Fruit fly (Drosophila melanogaster): ENCODE measurements around the gene Nop56.

Nop56 gene

DNA sequence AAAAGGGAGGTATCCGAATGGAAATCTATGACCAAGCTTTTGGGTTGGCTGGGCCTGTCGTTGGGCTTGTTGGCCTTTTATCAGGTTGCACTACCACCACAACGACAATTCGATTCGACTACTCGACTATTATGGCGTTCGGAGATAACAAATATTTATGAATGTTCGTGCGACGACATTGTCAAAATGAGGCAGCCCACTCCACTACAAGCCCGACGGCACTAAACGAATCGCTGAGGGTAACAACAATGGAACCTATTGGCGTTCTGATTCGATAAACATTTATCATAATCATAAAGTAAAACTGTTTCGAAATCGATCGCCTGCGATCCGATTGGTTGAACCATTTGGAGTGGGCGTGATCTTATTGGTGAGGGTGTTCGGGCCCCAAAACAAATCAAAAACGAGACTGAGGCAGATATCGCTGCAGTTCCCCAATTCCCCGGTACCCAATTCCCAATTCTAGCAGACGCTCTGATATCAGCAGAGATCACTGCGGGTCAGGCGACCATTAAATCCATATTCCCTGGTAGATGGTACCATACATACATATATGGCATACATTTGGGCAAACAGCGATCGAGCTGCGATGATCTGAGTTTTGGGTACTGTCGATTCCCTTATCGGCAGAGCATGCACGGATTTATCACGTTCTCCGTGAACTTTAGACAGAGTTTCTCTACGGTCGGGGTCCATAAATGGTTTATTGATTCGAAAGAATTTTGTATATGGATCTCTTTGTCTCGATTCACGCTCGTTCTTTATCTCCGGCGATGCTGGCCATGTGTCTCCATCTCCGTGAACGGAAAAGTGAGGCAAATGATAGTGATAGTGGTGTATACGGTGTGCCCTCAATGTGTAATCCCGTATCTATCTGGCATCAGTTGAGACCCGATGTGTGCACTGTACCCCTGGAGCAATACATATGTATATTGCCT is 33.8 kb upstream of the Nop56 start:
- TF ChIP-seq h (optimal IDR thresholded peaks at IDR 0.05) = no peak

DNA sequence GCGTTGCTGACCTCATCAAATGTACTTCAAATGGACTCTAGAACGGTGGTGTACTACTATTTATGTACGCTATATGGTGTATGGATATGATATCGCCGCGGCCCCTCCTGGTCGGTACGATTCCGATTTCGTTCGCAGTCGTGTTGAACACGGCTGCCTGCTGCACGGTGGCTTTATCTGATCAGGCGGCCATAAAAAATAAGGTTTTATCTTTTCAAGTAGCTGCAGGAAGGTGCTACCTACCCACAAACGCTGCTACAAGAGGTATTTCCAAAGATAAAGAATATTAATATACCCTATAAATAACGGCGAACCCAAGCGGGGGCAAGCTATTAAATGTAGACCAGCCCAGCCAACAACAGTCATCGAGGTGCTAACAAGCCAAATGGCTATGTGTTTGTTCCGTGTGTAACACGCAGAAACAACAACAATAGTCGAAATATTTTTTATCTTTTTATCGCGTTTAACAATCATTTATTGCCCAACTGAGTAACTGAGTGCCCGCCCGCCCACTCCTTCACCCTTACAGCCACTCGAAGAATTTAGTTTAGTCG is 29.1 kb upstream of the Nop56 start:
- TF ChIP-seq psq (optimal IDR thresholded peaks at IDR 0.05) (no peak), insv (optimal IDR thresholded peaks at IDR 0.05) (no peak)

DNA sequence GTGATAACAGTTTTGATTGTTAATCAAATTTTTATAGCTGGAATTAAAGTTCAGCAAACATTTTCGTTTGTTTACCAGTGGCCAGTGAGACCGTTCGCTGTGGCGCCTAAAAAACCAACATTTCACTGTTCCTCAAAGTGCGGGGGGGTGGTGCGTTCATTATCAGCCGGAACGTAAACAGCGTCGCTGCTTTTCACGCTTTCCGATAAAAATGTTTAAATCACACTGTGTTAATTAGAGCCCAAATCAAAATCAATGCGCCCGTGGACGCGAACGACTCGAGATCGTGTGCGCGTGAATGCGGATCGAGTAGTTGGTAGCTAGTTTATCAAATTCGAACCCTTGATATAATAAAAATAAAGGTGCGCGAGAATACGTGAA is 27.0 kb upstream of the Nop56 start, which contains the start of gene CG34376:
Gene CG34376, plus strand, starts transcription at position 226 of the 381 bp plus-strand sequence.
- peak; percentile 39 for TF ChIP-seq psq (optimal IDR thresholded peaks at IDR 0.05)
- no peak for TF ChIP-seq insv (optimal IDR thresholded peaks at IDR 0.05)
- TF ChIP-seq Sin3A (optimal IDR thresholded peaks at IDR 0.05) = no peak
- no peak for TF ChIP-seq h (optimal IDR thresholded peaks at IDR 0.05)
- TF ChIP-seq ttk (optimal IDR thresholded peaks at IDR 0.05) = no peak
- TF ChIP-seq Myc (optimal IDR thresholded peaks at IDR 0.05) = no peak

DNA sequence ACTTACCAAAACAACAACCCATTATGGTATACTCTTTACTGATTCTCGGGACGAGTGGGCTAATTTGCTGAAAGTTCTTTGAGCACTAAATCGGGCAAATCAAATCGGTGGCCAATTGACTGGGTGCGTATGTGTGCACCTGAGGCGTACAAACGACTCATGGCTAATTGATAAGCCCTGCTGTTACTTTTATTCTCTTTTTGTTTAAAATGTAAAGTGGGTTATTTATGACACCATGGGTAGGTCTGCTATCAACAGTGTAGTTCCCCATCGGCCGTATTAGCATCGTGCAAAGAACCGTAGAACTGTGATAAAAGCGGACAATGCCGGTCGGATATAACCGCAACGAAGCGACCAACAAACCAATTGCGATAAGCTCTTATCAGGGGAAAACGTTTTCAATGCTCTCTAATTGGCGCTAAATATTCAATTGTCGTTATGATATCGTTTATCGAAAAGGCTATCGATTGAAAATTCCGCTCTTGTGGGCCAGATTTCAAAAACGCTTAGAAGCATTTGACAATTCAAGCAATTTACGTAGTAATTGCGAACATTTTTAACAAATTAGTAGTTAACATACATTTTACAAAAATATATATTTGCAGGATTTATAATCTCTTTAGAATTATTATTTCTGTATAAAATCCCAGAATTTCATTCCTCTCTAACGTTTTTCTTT is 26.5 kb upstream of the Nop56 start, which contains the start of gene CG34288:
Gene CG34288, minus strand, starts transcription at position 69 of the 679 bp plus-strand sequence.
- TF ChIP-seq insv (optimal IDR thresholded peaks at IDR 0.05) (no peak), ttk (optimal IDR thresholded peaks at IDR 0.05) (no peak), h (optimal IDR thresholded peaks at IDR 0.05) (no peak), psq (optimal IDR thresholded peaks at IDR 0.05) (no peak), Sin3A (optimal IDR thresholded peaks at IDR 0.05) (no peak), Myc (optimal IDR thresholded peaks at IDR 0.05) (no peak)

DNA sequence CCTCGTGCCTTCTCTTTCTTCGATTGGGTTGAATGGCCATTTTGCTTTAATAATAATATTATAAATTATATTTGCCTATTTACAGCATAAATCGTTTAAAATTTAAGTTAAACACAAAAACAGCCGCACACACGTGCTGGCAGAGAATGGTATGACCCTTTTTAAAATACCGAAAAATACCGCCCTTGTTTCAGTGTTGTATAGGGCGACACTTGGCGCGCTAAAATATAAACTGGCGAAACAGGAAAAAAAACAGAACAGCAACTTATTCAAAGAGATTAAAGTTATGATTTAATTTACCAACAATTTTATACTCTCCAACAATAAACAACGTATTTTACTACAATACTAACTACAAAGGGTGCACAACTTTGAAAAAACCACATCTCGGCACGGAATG is 25.6 kb upstream of the Nop56 start, which contains the start of gene CG12499:
Gene CG12499, minus strand, starts transcription at position 95 of the 400 bp plus-strand sequence.
- TF ChIP-seq ttk (optimal IDR thresholded peaks at IDR 0.05) = no peak
- no peak for TF ChIP-seq h (optimal IDR thresholded peaks at IDR 0.05)
- no peak for TF ChIP-seq Sin3A (optimal IDR thresholded peaks at IDR 0.05)
- no peak for TF ChIP-seq insv (optimal IDR thresholded peaks at IDR 0.05)
- no peak for TF ChIP-seq psq (optimal IDR thresholded peaks at IDR 0.05)
- TF ChIP-seq Myc (optimal IDR thresholded peaks at IDR 0.05) = no peak

DNA sequence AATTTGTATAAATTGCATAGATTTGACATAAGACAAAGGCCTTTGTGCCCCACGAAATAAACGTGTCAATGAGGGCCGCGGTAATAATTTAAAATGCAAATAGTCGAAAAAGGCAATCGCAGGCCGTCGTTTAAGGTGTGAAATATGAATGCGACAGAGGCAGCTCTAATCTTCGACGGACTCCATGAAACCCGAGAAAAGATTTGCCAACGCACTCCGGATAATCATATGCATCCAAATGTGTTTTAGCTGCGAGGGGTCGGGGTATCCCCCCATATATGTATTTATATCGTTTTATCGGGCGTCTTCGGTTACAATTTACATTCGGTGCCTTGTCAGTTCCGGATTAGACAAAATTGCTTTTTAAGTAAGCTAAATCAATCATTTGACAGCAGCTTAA is 17.4 kb upstream of the Nop56 start:
- TF ChIP-seq h (optimal IDR thresholded peaks at IDR 0.05) (no peak), ttk (optimal IDR thresholded peaks at IDR 0.05) (no peak), insv (optimal IDR thresholded peaks at IDR 0.05) (no peak), Myc (optimal IDR thresholded peaks at IDR 0.05) (no peak), psq (optimal IDR thresholded peaks at IDR 0.05) (no peak), Sin3A (optimal IDR thresholded peaks at IDR 0.05) (no peak)

DNA sequence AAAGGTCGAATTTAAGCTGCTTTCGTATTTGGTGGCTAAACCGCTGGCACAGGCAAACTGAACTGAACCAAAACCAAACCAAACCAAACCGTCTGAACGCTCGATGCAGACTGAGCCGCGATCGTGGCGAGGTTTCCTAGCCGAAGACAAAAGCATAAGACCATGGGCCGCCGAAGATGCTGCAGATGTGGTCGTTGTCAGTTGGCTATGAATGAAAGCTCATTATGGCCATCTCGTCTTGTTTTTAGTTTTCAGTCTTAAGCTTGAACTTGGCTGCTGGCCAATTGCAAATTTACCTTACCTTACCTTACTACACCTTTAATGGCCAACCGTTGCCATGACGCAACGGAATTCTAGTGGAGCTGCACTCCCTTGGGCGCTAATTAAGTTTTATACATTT is 15.2 kb upstream of the Nop56 start, which contains the start of gene CG13847:
Gene CG13847, minus strand, starts transcription at position 101 of the 400 bp plus-strand sequence.
- TF ChIP-seq h (optimal IDR thresholded peaks at IDR 0.05) (no peak), psq (optimal IDR thresholded peaks at IDR 0.05) (no peak), Sin3A (optimal IDR thresholded peaks at IDR 0.05) (no peak), insv (optimal IDR thresholded peaks at IDR 0.05) (no peak), Myc (optimal IDR thresholded peaks at IDR 0.05) (no peak), ttk (optimal IDR thresholded peaks at IDR 0.05) (no peak)

DNA sequence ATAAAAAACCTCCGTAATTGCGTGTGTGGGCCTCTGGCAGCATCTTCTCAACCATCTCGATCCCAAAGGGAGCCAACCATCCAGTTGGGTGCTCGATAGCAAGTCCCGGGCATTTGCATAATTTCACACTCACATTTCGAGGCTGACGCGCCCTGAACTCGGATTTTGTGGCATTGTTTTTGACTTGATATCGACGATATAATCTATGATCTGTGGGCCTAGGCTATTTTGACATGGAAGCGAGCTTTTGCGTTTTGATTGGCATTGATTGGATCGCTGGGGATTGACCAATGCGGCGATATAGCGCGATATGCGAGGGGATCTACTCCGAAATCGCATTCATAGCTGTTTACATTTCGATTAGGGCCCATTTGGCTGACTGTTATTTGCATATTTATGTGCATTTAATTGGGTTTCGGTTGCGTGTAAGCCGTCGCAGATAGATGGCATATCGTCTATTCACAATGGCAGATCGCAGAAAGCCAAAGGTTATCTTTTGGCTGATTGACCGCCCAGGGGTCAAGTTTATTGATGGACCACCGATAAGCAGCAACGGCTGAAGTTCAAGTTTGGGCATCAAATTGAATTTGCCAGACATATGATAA is 11.4 kb upstream of the Nop56 start:
- TF ChIP-seq ttk (optimal IDR thresholded peaks at IDR 0.05) = no peak
- no peak for TF ChIP-seq insv (optimal IDR thresholded peaks at IDR 0.05)
- TF ChIP-seq Sin3A (optimal IDR thresholded peaks at IDR 0.05) = no peak
- TF ChIP-seq Myc (optimal IDR thresholded peaks at IDR 0.05) = no peak
- TF ChIP-seq psq (optimal IDR thresholded peaks at IDR 0.05) = no peak
- TF ChIP-seq h (optimal IDR thresholded peaks at IDR 0.05) = no peak

DNA sequence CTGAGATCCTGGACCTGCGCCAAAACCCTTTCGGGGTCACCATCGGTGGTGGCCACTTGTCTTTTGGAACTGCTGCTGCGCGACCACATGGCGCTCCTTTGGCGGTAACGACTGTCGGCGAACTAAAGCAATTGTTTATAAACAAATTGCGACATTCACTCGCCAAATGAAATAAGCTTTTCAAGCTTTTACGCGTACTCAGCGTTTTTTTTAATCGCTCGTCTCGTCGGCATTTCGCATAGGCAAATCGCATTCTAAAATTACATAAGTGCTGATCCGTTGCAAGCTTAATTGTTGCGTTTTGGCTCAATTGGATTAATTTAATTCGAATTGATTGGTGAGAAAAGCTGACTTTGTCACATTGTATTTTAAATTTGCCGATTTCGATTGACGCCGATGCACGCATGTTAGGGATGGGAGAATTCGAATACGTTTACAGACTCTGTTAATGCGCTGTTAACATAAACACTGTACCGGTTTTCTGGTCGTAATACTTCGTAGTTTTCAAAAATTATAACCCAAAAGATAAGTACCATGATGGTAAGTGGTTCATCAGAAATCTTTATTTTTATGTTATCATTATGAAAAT is 3.8 kb upstream of the Nop56 start, which contains the start of gene pinta:
Gene pinta, minus strand, starts transcription at position 328 of the 589 bp plus-strand sequence.
- TF ChIP-seq insv (optimal IDR thresholded peaks at IDR 0.05) (no peak), ttk (optimal IDR thresholded peaks at IDR 0.05) (no peak), psq (optimal IDR thresholded peaks at IDR 0.05) (no peak), h (optimal IDR thresholded peaks at IDR 0.05) (no peak), Sin3A (optimal IDR thresholded peaks at IDR 0.05) (no peak)

DNA sequence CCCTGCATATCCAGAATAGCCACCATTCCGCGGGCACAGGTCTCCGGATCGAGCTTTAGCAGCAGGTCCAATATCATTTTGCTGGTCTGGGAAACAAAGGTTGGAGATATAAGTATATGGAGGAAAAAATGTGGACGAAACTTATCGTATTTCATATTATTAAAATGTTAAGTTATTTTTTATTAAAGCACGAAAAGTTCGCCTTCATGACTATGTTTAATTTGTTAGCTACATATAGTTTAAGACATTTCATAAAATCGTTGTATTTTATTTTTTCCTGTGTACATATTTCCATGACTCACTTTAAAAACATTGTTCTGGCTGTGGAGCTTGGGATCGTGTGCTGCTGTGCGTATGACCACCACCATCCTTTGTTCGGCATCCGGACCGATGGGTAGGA is 3.1 kb upstream of the Nop56 start:
- no peak for TF ChIP-seq psq (optimal IDR thresholded peaks at IDR 0.05)
- no peak for TF ChIP-seq ttk (optimal IDR thresholded peaks at IDR 0.05)
- no peak for TF ChIP-seq h (optimal IDR thresholded peaks at IDR 0.05)
- TF ChIP-seq Myc (optimal IDR thresholded peaks at IDR 0.05) = no peak
- TF ChIP-seq Sin3A (optimal IDR thresholded peaks at IDR 0.05) = no peak
- TF ChIP-seq insv (optimal IDR thresholded peaks at IDR 0.05) = no peak

DNA sequence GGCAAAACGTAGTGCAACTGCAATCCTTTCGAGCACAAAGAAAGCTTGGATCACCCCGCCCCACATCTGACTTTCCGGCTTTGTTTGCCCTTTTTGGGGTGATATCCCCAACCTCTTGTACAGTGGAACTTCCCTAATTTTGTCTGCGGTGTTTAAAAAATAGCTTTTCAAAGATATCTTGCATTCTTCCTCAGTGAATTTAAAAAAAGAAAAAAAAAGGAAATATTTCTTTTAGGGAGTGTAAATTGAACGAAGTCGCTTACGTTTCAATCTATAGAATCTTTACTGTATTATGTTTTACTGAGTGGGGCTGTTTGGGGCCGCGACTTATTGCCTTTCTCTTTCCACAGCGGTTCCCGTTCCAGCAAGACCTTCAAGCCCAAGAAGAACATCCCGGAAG is 750 bp upstream of the Nop56 start:
- no peak for TF ChIP-seq psq (optimal IDR thresholded peaks at IDR 0.05)
- TF ChIP-seq insv (optimal IDR thresholded peaks at IDR 0.05) = no peak
- no peak for TF ChIP-seq h (optimal IDR thresholded peaks at IDR 0.05)
- no peak for TF ChIP-seq Sin3A (optimal IDR thresholded peaks at IDR 0.05)
- no peak for TF ChIP-seq ttk (optimal IDR thresholded peaks at IDR 0.05)
- no peak for TF ChIP-seq Myc (optimal IDR thresholded peaks at IDR 0.05)
